Fruit fly (Drosophila melanogaster): ENCODE measurements around the gene Dyro.
A peak's percentile ranks its signal among the peaks of the same experiment; 100 is the strongest.

The Dyro gene

dm6 chr3L:11247370-11248255, 48.1 kb downstream of the Dyro start (continued):
- TF ChIP-seq CG6765 (GFP tag; optimal IDR thresholded peaks at IDR 0.05) (no peak), CG7987 (GFP tag; optimal IDR thresholded peaks at IDR 0.05) (no peak), CG17359 (tag; optimal IDR thresholded peaks at IDR 0.05) (no peak), CG13123 (GFP tag; optimal IDR thresholded peaks at IDR 0.05) (no peak), NC2β (GFP tag; optimal IDR thresholded peaks at IDR 0.05) (peak; percentile 13), so (GFP tag; IDR thresholded peaks at IDR 0.05) (peak; percentile 46; the same call in 1 of the 3 replicates), CG17328 (GFP tag; IDR thresholded peaks at IDR 0.05) (no peak), ken (GFP tag; IDR thresholded peaks at IDR 0.05) (no peak), Ssrp (tag; optimal IDR thresholded peaks at IDR 0.05) (no peak), eve (GFP tag; optimal IDR thresholded peaks at IDR 0.05) (peak in 1 of 2 experiments; percentile 74), hkb (optimal IDR thresholded peaks at IDR 0.05) (no peak), hkb (GFP tag; IDR thresholded peaks at IDR 0.05) (0 out of 2 replicates have a peak, but pooled peaks have one; percentile 54), CG4820 (GFP tag; optimal IDR thresholded peaks at IDR 0.05) (no peak), Dfd (GFP tag; optimal IDR thresholded peaks at IDR 0.05) (no peak), scrt (GFP tag; optimal IDR thresholded peaks at IDR 0.05) (peak; percentile 8), crol (GFP tag; IDR thresholded peaks at IDR 0.05) (peak; percentile 97), CG11695 (GFP tag; IDR thresholded peaks at IDR 0.05) (0 out of 3 replicates have a peak, but pooled peaks have one; percentile 14), bsh (GFP tag; optimal IDR thresholded peaks at IDR 0.05) (peak; percentile 22 to 52), ap (GFP tag; IDR thresholded peaks at IDR 0.05) (no peak), CG14014 (GFP tag; IDR thresholded peaks at IDR 0.05) (no peak), eyg (GFP tag; optimal IDR thresholded peaks at IDR 0.05) (no peak), Sry-δ (GFP tag; optimal IDR thresholded peaks at IDR 0.05) (no peak), cg (GFP tag; optimal IDR thresholded peaks at IDR 0.05) (peak; percentile 88), CG8944 (GFP tag; optimal IDR thresholded peaks at IDR 0.05) (no peak), MESR4 (GFP tag; optimal IDR thresholded peaks at IDR 0.05) (no peak), Deaf1 (tag; optimal IDR thresholded peaks at IDR 0.05) (no peak), Dad (GFP tag; optimal IDR thresholded peaks at IDR 0.05) (no peak), CG4424 (GFP tag; optimal IDR thresholded peaks at IDR 0.05) (no peak), rib (GFP tag; IDR thresholded peaks at IDR 0.05) (peak; percentile 60; the same call in 1 of the 2 replicates), CG17186 (GFP tag; optimal IDR thresholded peaks at IDR 0.05) (no peak), btn (GFP tag; optimal IDR thresholded peaks at IDR 0.05) (no peak), az2 (GFP tag; optimal IDR thresholded peaks at IDR 0.05) (no peak), ac (GFP tag; optimal IDR thresholded peaks at IDR 0.05) (peak; percentile 57), Dll (GFP tag; IDR thresholded peaks at IDR 0.05; ENCODE audit: partially characterized antibody) (peak; percentile 50; the same call in 1 of the 4 replicates), CG5180 (GFP tag; optimal IDR thresholded peaks at IDR 0.05) (no peak), CG10274 (GFP tag; optimal IDR thresholded peaks at IDR 0.05) (no peak), fru (optimal IDR thresholded peaks at IDR 0.05) (no peak), Med (GFP tag) (peak; percentile 74), CG14860 (GFP tag; IDR thresholded peaks at IDR 0.05; ENCODE audit: partially characterized antibody) (no peak), fd64A (GFP tag; optimal IDR thresholded peaks at IDR 0.05) (peak; percentile 43), CG7928 (GFP tag; optimal IDR thresholded peaks at IDR 0.05) (no peak), HLHmδ (GFP tag; optimal IDR thresholded peaks at IDR 0.05) (peak; percentile 91), unpg (GFP tag; optimal IDR thresholded peaks at IDR 0.05) (peak; percentile 11), dan (GFP tag; IDR thresholded peaks at IDR 0.05) (no peak), CG3838 (GFP tag; optimal IDR thresholded peaks at IDR 0.05) (no peak), CG14667 (GFP tag; IDR thresholded peaks at IDR 0.05) (no peak), cwo (GFP tag; optimal IDR thresholded peaks at IDR 0.05) (no peak), CG14710 (tag; optimal IDR thresholded peaks at IDR 0.05) (no peak), B-H2 (GFP tag; optimal IDR thresholded peaks at IDR 0.05) (no peak), cas (GFP tag; IDR thresholded peaks at IDR 0.05) (no peak)

Measured in whole organism, embryonic.